Worm (Caenorhabditis elegans) whole organism, young adult: Measurements from ENCODE around the gene col-83.

Source experiments
- B0019.2 ChIP-seq: fragments of 200-800 bp; sonication (Bioruptor generic); conservative IDR thresholded peaks from 2 replicates; pipeline ENCODE4 v1.3.6; 2022; ENCODE audit warnings: missing genetic modification reagents, missing genetic modification characterization, missing compliant biosample characterization
- C06A6.2 ChIP-seq: fragments of 200-800 bp; sonication (Bioruptor generic); conservative IDR thresholded peaks from 2 replicates; pipeline ENCODE4 v1.3.6; 2022; ENCODE audit warnings: missing genetic modification characterization, missing compliant biosample characterization
- D2030.7 ChIP-seq: fragments of 200-800 bp; sonication (Bioruptor generic); IDR thresholded peaks from 2 replicates; pipeline ENCODE4 v1.3.6; 2022; ENCODE audit warnings: missing genetic modification reagents, missing genetic modification characterization, missing compliant biosample characterization
- F33H1.4 ChIP-seq: fragments of 200-800 bp; sonication (Bioruptor generic); IDR thresholded peaks from 2 replicates; pipeline ENCODE4 v1.3.6; 2022; ENCODE audit warnings: missing genetic modification reagents, missing genetic modification characterization, missing compliant biosample characterization
- F39B2.1 ChIP-seq: fragments of 200-800 bp; sonication (Bioruptor generic); IDR thresholded peaks from 2 replicates; pipeline ENCODE4 v1.3.6; 2022; ENCODE audit warnings: missing genetic modification reagents, missing genetic modification characterization, missing compliant biosample characterization
- F49E8.2 ChIP-seq: sonication (generic microtip); optimal IDR thresholded peaks from 3 replicates; lab custom pipeline; 2017; ENCODE audit warnings: missing genetic modification characterization, mild to moderate bottlenecking, missing compliant biosample characterization, antibody characterized with exemption, moderate library complexity; ENCODE audit not compliant: insufficient read depth
- T26A5.8 ChIP-seq: sonication (generic microtip); optimal IDR thresholded peaks from 2 replicates; lab custom pipeline; 2016; ENCODE audit warnings: missing genetic modification characterization, missing compliant biosample characterization
- Y53F4B.3 ChIP-seq: fragments of 200-800 bp; sonication (Bioruptor generic); IDR thresholded peaks from 2 replicates; pipeline ENCODE4 v1.3.6; 2022; ENCODE audit warnings: missing genetic modification reagents, missing genetic modification characterization, missing compliant biosample characterization
- athp-1 ChIP-seq: sonication (generic microtip); optimal IDR thresholded peaks from 2 replicates; lab custom pipeline; 2017; ENCODE audit warnings: mild to moderate bottlenecking, missing genetic modification characterization, missing compliant biosample characterization
- attf-3 ChIP-seq: fragments of 200-800 bp; sonication (Bioruptor generic); conservative IDR thresholded peaks from 2 replicates; pipeline ENCODE4 v1.3.6; 2022; ENCODE audit warnings: missing genetic modification reagents, missing genetic modification characterization, missing compliant biosample characterization
- attf-5 ChIP-seq: fragments of 200-800 bp; sonication (Bioruptor generic); optimal IDR thresholded peaks from 2 replicates; lab custom pipeline; 2018; ENCODE audit warnings: mild to moderate bottlenecking, missing genetic modification characterization, missing compliant biosample characterization
- cebp-1 ChIP-seq, 2 experiments: fragments of 200-800 bp in 1 of 2; sonication (Bioruptor generic) in 1 of 2; sonication (generic microtip) in 1 of 2; IDR thresholded peaks in 1 of 2; optimal IDR thresholded peaks in 1 of 2; 2 replicates each; pipeline versions ENCODE4 v1.3.6 to Lab custom; 2017 to 2022; ENCODE audit warnings: missing compliant biosample characterization in 2 of 2, missing genetic modification characterization in 2 of 2, mild to moderate bottlenecking in 1 of 2, missing genetic modification reagents in 1 of 2, moderate library complexity in 1 of 2
- ceh-100 ChIP-seq: fragments of 200-800 bp; sonication (Bioruptor generic); IDR thresholded peaks from 2 replicates; pipeline ENCODE4 v1.3.6; 2022; ENCODE audit warnings: missing genetic modification reagents, missing genetic modification characterization, missing compliant biosample characterization
- ceh-91 ChIP-seq: fragments of 200-800 bp; sonication (Bioruptor generic); IDR thresholded peaks from 2 replicates; pipeline ENCODE4 v1.3.6; 2022; ENCODE audit warnings: missing genetic modification reagents, missing genetic modification characterization, missing compliant biosample characterization
- chd-7 ChIP-seq: sonication (generic microtip); optimal IDR thresholded peaks from 2 replicates; lab custom pipeline; 2016; ENCODE audit warnings: mild to moderate bottlenecking, missing genetic modification characterization, moderate library complexity, missing compliant biosample characterization
- dox-1 ChIP-seq: fragments of 200-800 bp; sonication (Bioruptor generic); IDR thresholded peaks from 2 replicates; pipeline ENCODE4 v1.3.6; 2022; ENCODE audit warnings: missing genetic modification reagents, missing genetic modification characterization, missing compliant biosample characterization
- efl-1 ChIP-seq: fragments of 150-350 bp; optimal IDR thresholded peaks from 2 replicates; lab custom pipeline; 2014; ENCODE audit warnings: missing biosample characterization, missing genetic modification reagents, missing genetic modification characterization
- egl-44 ChIP-seq: fragments of 200-800 bp; sonication (Bioruptor generic); IDR thresholded peaks from 2 replicates; pipeline ENCODE4 v1.3.6; 2022; ENCODE audit warnings: missing genetic modification reagents, missing genetic modification characterization, missing compliant biosample characterization
- ekl-4 ChIP-seq: fragments of 200-800 bp; sonication (Bioruptor generic); IDR thresholded peaks from 2 replicates; pipeline ENCODE4 v1.3.6; 2022; ENCODE audit warnings: missing genetic modification reagents, missing genetic modification characterization, missing compliant biosample characterization
- ets-4 ChIP-seq: fragments of 200-800 bp; sonication (Bioruptor generic); optimal IDR thresholded peaks from 2 replicates; lab custom pipeline; 2018; ENCODE audit warnings: mild to moderate bottlenecking, missing genetic modification characterization, missing compliant biosample characterization
- him-1 ChIP-seq: sonication (generic microtip); optimal IDR thresholded peaks from 2 replicates; lab custom pipeline; 2016; ENCODE audit warnings: missing genotype, missing genetic modification reagents, missing genetic modification characterization, missing compliant biosample characterization
- hmg-1.2 ChIP-seq: fragments of 200-800 bp; sonication (Bioruptor generic); IDR thresholded peaks from 2 replicates; pipeline ENCODE4 v1.3.6; 2022; ENCODE audit warnings: missing genetic modification reagents, missing genetic modification characterization, missing compliant biosample characterization
- hsf-1 ChIP-seq: fragments of 200-800 bp; sonication (Bioruptor generic); IDR thresholded peaks from 2 replicates; pipeline ENCODE4 v1.3.6; 2022; ENCODE audit warnings: missing genetic modification reagents, missing genetic modification characterization, missing compliant biosample characterization
- let-607 ChIP-seq, 2 experiments: fragments of 200-800 bp in 1 of 2; sonication (Bioruptor generic) in 1 of 2; sonication (generic microtip) in 1 of 2; optimal IDR thresholded peaks; 2 replicates each; lab custom pipeline; 2016 to 2018; ENCODE audit warnings: mild to moderate bottlenecking in 2 of 2, missing compliant biosample characterization in 2 of 2, missing genetic modification characterization in 2 of 2, moderate library complexity in 2 of 2, missing genotype in 1 of 2
- lin-35 ChIP-seq, 3 experiments: fragments of 150-350 bp in 2 of 3; sonication (generic microtip) in 1 of 3; optimal IDR thresholded peaks; 2 replicates each; lab custom pipeline; 2014 to 2018; ENCODE audit warnings: missing biosample characterization in 3 of 3, missing genetic modification characterization in 3 of 3, missing genetic modification reagents in 3 of 3
- lin-54 ChIP-seq: fragments of 200-800 bp; sonication (Bioruptor generic); optimal IDR thresholded peaks from 2 replicates; lab custom pipeline; 2018; ENCODE audit warnings: mild to moderate bottlenecking, missing genetic modification characterization, missing compliant biosample characterization
- lsl-1 ChIP-seq: fragments of 200-800 bp; sonication (Bioruptor generic); optimal IDR thresholded peaks from 2 replicates; lab custom pipeline; 2018; ENCODE audit warnings: mild to moderate bottlenecking, missing genetic modification characterization, moderate library complexity, missing compliant biosample characterization
- madf-3 ChIP-seq: fragments of 200-800 bp; sonication (Bioruptor generic); IDR thresholded peaks from 2 replicates; pipeline ENCODE4 v1.3.6; 2022; ENCODE audit warnings: missing genetic modification reagents, missing genetic modification characterization, missing compliant biosample characterization
- madf-6 ChIP-seq: fragments of 200-800 bp; sonication (Bioruptor generic); IDR thresholded peaks from 2 replicates; pipeline ENCODE4 v1.3.6; 2022; ENCODE audit warnings: missing genetic modification reagents, missing genetic modification characterization, missing compliant biosample characterization
- madf-8 ChIP-seq: fragments of 200-800 bp; sonication (Bioruptor generic); conservative IDR thresholded peaks from 2 replicates; pipeline ENCODE4 v1.3.6; 2022; ENCODE audit warnings: missing genetic modification reagents, missing genetic modification characterization, missing compliant biosample characterization
- mcd-1 ChIP-seq: fragments of 200-800 bp; sonication (Bioruptor generic); IDR thresholded peaks from 2 replicates; pipeline ENCODE4 v1.3.6; 2022; ENCODE audit warnings: missing genetic modification reagents, missing genetic modification characterization, missing compliant biosample characterization
- mel-28 ChIP-seq: sonication (generic microtip); optimal IDR thresholded peaks from 2 replicates; lab custom pipeline; 2016; ENCODE audit warnings: borderline replicate concordance, mild to moderate bottlenecking, missing genetic modification characterization, missing compliant biosample characterization
- mxl-1 ChIP-seq: sonication (generic microtip); optimal IDR thresholded peaks from 2 replicates; lab custom pipeline; 2016; ENCODE audit warnings: missing genetic modification characterization, missing compliant biosample characterization
- nfya-2 ChIP-seq: fragments of 200-800 bp; sonication (Bioruptor generic); IDR thresholded peaks from 2 replicates; pipeline ENCODE4 v1.3.6; 2022; ENCODE audit warnings: missing genetic modification reagents, missing genetic modification characterization, missing compliant biosample characterization
- nfyb-1 ChIP-seq: fragments of 200-800 bp; sonication (Bioruptor generic); IDR thresholded peaks from 2 replicates; pipeline ENCODE4 v1.3.6; 2022; ENCODE audit warnings: missing genetic modification reagents, missing genetic modification characterization, missing compliant biosample characterization
- pbrm-1 ChIP-seq: fragments of 200-800 bp; sonication (Bioruptor generic); IDR thresholded peaks from 2 replicates; pipeline ENCODE4 v1.3.6; 2022; ENCODE audit warnings: missing genetic modification reagents, missing genetic modification characterization, missing compliant biosample characterization
- repo-1 ChIP-seq: sonication (generic microtip); optimal IDR thresholded peaks from 2 replicates; lab custom pipeline; 2017; ENCODE audit warnings: mild to moderate bottlenecking, missing genetic modification characterization, missing compliant biosample characterization
- sdz-38 ChIP-seq: sonication (generic microtip); optimal IDR thresholded peaks from 2 replicates; lab custom pipeline; 2016; ENCODE audit warnings: missing genotype, missing genetic modification characterization, missing compliant biosample characterization
- snpc-1.1 ChIP-seq: sonication (generic microtip); optimal IDR thresholded peaks from 2 replicates; lab custom pipeline; 2017; ENCODE audit warnings: missing genetic modification characterization, mild to moderate bottlenecking, missing compliant biosample characterization, antibody characterized with exemption, moderate library complexity, missing genotype, missing genetic modification reagents; ENCODE audit not compliant: insufficient read depth
- snpc-3.4 ChIP-seq: sonication (generic microtip); optimal IDR thresholded peaks from 2 replicates; lab custom pipeline; 2017; ENCODE audit warnings: missing genetic modification characterization, mild to moderate bottlenecking, missing compliant biosample characterization, antibody characterized with exemption, moderate library complexity, missing genotype, missing genetic modification reagents
- tbp1 ChIP-seq: fragments of 200-800 bp; sonication (Bioruptor generic); optimal IDR thresholded peaks from 2 replicates; lab custom pipeline; 2018; ENCODE audit warnings: mild to moderate bottlenecking, missing genetic modification characterization, missing compliant biosample characterization
- tlf-1 ChIP-seq: fragments of 200-800 bp; sonication (Bioruptor generic); optimal IDR thresholded peaks from 2 replicates; lab custom pipeline; 2018; ENCODE audit warnings: mild to moderate bottlenecking, missing genetic modification characterization, missing compliant biosample characterization
- xnd-1 ChIP-seq: sonication (generic microtip); optimal IDR thresholded peaks from 2 replicates; lab custom pipeline; 2016; ENCODE audit warnings: missing genotype, missing genetic modification reagents, missing genetic modification characterization, missing compliant biosample characterization
- ztf-6 ChIP-seq: fragments of 200-800 bp; sonication (Bioruptor generic); IDR thresholded peaks from 2 replicates; pipeline ENCODE4 v1.3.6; 2022; ENCODE audit warnings: missing genetic modification reagents, missing genetic modification characterization, missing compliant biosample characterization

The col-83 gene

DNA sequence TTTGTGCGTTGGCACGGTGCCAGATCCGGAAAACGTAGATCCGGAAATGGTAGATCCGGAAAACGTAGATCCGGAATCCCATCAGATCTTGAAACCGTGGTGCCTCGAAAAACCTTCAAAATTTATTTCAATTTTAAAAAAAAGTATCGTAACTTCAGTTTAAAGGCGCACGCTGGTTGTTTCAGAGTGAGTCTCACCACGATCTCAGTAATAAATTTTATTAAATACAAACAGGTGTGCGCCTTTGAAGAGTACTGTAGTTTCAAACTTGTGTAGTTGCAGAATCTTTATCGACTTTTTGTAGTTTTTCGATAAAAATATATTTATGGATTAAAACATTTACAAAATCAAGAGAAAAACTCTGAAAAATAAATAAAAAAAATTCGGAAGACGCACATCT, 4.9 kb upstream of the col-83 start:
- 0 out of 2 replicates have a peak, but pooled peaks have one; percentile 9 for TF ChIP-seq pbrm-1 (GFP tag; lab: Robert Waterston, UW)
- TF ChIP-seq attf-5: no peak
- TF ChIP-seq T26A5.8 (tag; lab: Kevin White, UChicago): no peak
- TF ChIP-seq F49E8.2 (tag; lab: Kevin White, UChicago): peak; percentile 81
- 0 out of 2 replicates have a peak, but pooled peaks have one; percentile 41 for TF ChIP-seq ekl-4 (GFP tag; lab: Robert Waterston, UW)
- peak; percentile 19; the same call in 1 of the 2 replicates for TF ChIP-seq F39B2.1 (GFP tag; lab: Robert Waterston, UW)
- 0 out of 2 replicates have a peak, but pooled peaks have one; percentile 25 for TF ChIP-seq hsf-1 (GFP tag; lab: Robert Waterston, UW)
- peak; percentile 61; the same call in 1 of the 2 replicates for TF ChIP-seq mcd-1
- peak; percentile 98 for TF ChIP-seq madf-6
- TF ChIP-seq F33H1.4 (GFP tag; lab: Robert Waterston, UW): peak; percentile 94
- TF ChIP-seq D2030.7 (GFP tag; lab: Robert Waterston, UW): peak; percentile 84
- TF ChIP-seq snpc-1.1 (tag; lab: Kevin White, UChicago): peak; percentile 37
- peak; percentile 27 for TF ChIP-seq tbp1
- no peak for TF ChIP-seq him-1
- peak; percentile 63 for TF ChIP-seq snpc-3.4
- peak; percentile 99 for TF ChIP-seq lsl-1 (GFP tag; lab: Kevin White, UChicago)
- no peak for TF ChIP-seq mxl-1 (tag; lab: Kevin White, UChicago)
- peak; percentile 75 for TF ChIP-seq lin-54 (GFP tag; lab: Kevin White, UChicago)
- TF ChIP-seq ets-4 (GFP tag; lab: Kevin White, UChicago): no peak
- TF ChIP-seq xnd-1: peak; percentile 89
- peak; percentile 60 for TF ChIP-seq ceh-100 (GFP tag; lab: Robert Waterston, UW)
- TF ChIP-seq B0019.2 (GFP tag; lab: Robert Waterston, UW): peak; percentile 82
- TF ChIP-seq madf-8 (GFP tag; lab: Robert Waterston, UW): peak; percentile 94
- TF ChIP-seq dox-1: peak; percentile 53; the same call in 1 of the 2 replicates
- TF ChIP-seq athp-1 (tag; lab: Kevin White, UChicago): peak; percentile 66
- TF ChIP-seq ceh-91 (GFP tag; lab: Robert Waterston, UW): peak; percentile 88
- TF ChIP-seq madf-3 (GFP tag; lab: Robert Waterston, UW): peak; percentile 58; the same call in 1 of the 2 replicates
- TF ChIP-seq attf-3 (GFP tag; lab: Robert Waterston, UW): peak; percentile 45; the same call in 1 of the 2 replicates
- no peak for TF ChIP-seq cebp-1 (GFP tag; IDR thresholded peaks at IDR 0.05; lab: Robert Waterston, UW)
- TF ChIP-seq cebp-1 (tag; optimal IDR thresholded peaks at IDR 0.05; lab: Kevin White, UChicago): no peak
- no peak for TF ChIP-seq sdz-38 (tag; lab: Kevin White, UChicago)
- peak; percentile 21 for TF ChIP-seq tlf-1
- peak; percentile 71 for TF ChIP-seq efl-1
- TF ChIP-seq nfyb-1: no peak
- TF ChIP-seq, all 124 proteins: peak for 25

DNA sequence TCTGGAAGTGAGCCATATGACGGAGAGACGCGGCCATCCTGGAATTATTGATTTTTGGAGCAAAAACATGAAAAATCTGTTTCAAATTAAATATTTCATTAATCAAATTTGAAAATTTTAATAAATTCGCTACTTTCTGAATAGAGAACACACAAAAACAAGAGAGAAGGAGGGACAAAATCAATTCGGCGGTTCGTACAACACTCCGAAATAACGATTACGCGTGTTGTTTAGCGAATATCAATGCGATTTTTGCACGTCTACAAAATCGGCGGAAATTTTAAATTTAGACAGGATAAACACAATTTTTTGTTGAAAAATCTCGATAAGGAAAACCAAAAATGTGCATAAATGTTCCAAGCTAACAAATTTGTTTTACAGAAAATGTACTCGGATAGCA, 4.1 kb upstream of the col-83 start, which contains the start of the genes sdhd-1 and ilkp-1:
TSS of gene sdhd-1 (minus strand) at position 38 of the 400 bp plus-strand sequence.
TSS of gene ilkp-1 (plus strand) at position 380 of the 400 bp plus-strand sequence.
- TF ChIP-seq repo-1 (tag; lab: Kevin White, UChicago): no peak
- TF ChIP-seq lin-54 (GFP tag; lab: Kevin White, UChicago): peak; percentile 55
- no peak for TF ChIP-seq ekl-4 (GFP tag; lab: Robert Waterston, UW)
- no peak for TF ChIP-seq pbrm-1 (GFP tag; lab: Robert Waterston, UW)
- no peak for TF ChIP-seq egl-44 (GFP tag; lab: Robert Waterston, UW)
- no peak for TF ChIP-seq Y53F4B.3 (GFP tag; lab: Robert Waterston, UW)
- TF ChIP-seq chd-7 (tag; lab: Kevin White, UChicago): no peak
- TF ChIP-seq ztf-6 (GFP tag; lab: Robert Waterston, UW): no peak
- no peak for TF ChIP-seq let-607 (tag; optimal IDR thresholded peaks at IDR 0.05; lab: Kevin White, UChicago)
- TF ChIP-seq C06A6.2: no peak
- no peak for TF ChIP-seq nfya-2 (GFP tag; lab: Robert Waterston, UW)
- peak; percentile 33 for TF ChIP-seq efl-1
- TF ChIP-seq attf-5: peak; percentile 20
- TF ChIP-seq attf-3 (GFP tag; lab: Robert Waterston, UW): peak; percentile 90
- peak in 1 of 3 experiments; percentile 54 for TF ChIP-seq lin-35 (GFP tag; optimal IDR thresholded peaks at IDR 0.05; lab: Kevin White, UChicago)
- TF ChIP-seq madf-8 (GFP tag; lab: Robert Waterston, UW): no peak
- no peak for TF ChIP-seq mel-28 (tag; lab: Kevin White, UChicago)
- no peak for TF ChIP-seq hsf-1 (GFP tag; lab: Robert Waterston, UW)
- TF ChIP-seq hmg-1.2 (GFP tag; lab: Robert Waterston, UW): peak; percentile 48; the same call in 1 of the 2 replicates
